Worm (Caenorhabditis elegans) whole organism, L4 larva: Measurements from ENCODE around the gene obr-1.

Source experiments
- D1046.2 ChIP-seq: fragments of 200-800 bp; sonication (Bioruptor generic); IDR thresholded peaks from 2 replicates; pipeline ENCODE4 v1.3.6; 2022; ENCODE audit warnings: missing genetic modification characterization, missing compliant biosample characterization
- F44E2.7 ChIP-seq: fragments of 200-800 bp; sonication (Bioruptor generic); IDR thresholded peaks from 2 replicates; pipeline ENCODE4 v2.1.2; 2022; ENCODE audit warnings: missing genetic modification characterization, missing compliant biosample characterization
- R02D3.7 ChIP-seq: fragments of 150-350 bp; sonication (generic microtip); optimal IDR thresholded peaks from 3 replicates; lab custom pipeline; 2014; ENCODE audit warnings: missing biosample characterization, missing genetic modification characterization
- T20F7.1 ChIP-seq: fragments of 200-800 bp; sonication (Bioruptor generic); optimal IDR thresholded peaks from 2 replicates; lab custom pipeline; 2018; ENCODE audit warnings: mild to moderate bottlenecking, missing genetic modification characterization, missing compliant biosample characterization
- Y75B8A.6 ChIP-seq: fragments of 200-800 bp; sonication (Bioruptor generic); IDR thresholded peaks from 2 replicates; pipeline ENCODE4 v1.3.6; 2022; ENCODE audit warnings: missing genetic modification reagents, missing genetic modification characterization, missing compliant biosample characterization
- ZK337.2 ChIP-seq: fragments of 200-800 bp; sonication (Bioruptor generic); IDR thresholded peaks from 2 replicates; pipeline ENCODE4 v1.3.6; 2022; ENCODE audit warnings: missing genetic modification reagents, missing genetic modification characterization, missing compliant biosample characterization
- aha-1 ChIP-seq: fragments of 150-350 bp; peaks from one replicate; lab custom pipeline; 2014; ENCODE audit warnings: missing biosample characterization, missing genetic modification characterization
- arid-1 ChIP-seq: fragments of 200-800 bp; sonication (Bioruptor generic); conservative IDR thresholded peaks from 2 replicates; pipeline ENCODE4 v1.3.6; 2022; ENCODE audit warnings: missing genetic modification reagents, missing genetic modification characterization, missing compliant biosample characterization
- attf-4 ChIP-seq: sonication (generic microtip); optimal IDR thresholded peaks from 3 replicates; lab custom pipeline; 2017; ENCODE audit warnings: missing biosample characterization, missing genetic modification characterization
- ceh-28 ChIP-seq: fragments of 150-350 bp; optimal IDR thresholded peaks from 2 replicates; lab custom pipeline; 2014; ENCODE audit warnings: missing biosample characterization, missing genetic modification reagents, missing genetic modification characterization
- ceh-44 ChIP-seq: fragments of 200-800 bp; sonication (Bioruptor generic); IDR thresholded peaks from 2 replicates; pipeline ENCODE4 v1.3.6; 2022; ENCODE audit warnings: missing genetic modification reagents, missing genetic modification characterization, missing compliant biosample characterization
- ceh-82 ChIP-seq: sonication (generic microtip); optimal IDR thresholded peaks from 2 replicates; lab custom pipeline; 2017; ENCODE audit warnings: missing biosample characterization, missing genetic modification characterization
- cey-2 ChIP-seq: sonication (generic microtip); optimal IDR thresholded peaks from 3 replicates; lab custom pipeline; 2017; ENCODE audit warnings: missing genetic modification characterization, mild to moderate bottlenecking, missing compliant biosample characterization, antibody characterized with exemption, borderline replicate concordance; ENCODE audit not compliant: insufficient read depth
- ctbp-1 ChIP-seq: fragments of 200-800 bp; sonication (Bioruptor generic); IDR thresholded peaks from 2 replicates; pipeline ENCODE4 v1.3.6; 2022; ENCODE audit warnings: missing genetic modification reagents, missing genetic modification characterization, missing compliant biosample characterization
- dmd-8 ChIP-seq: fragments of 200-800 bp; sonication (Bioruptor generic); IDR thresholded peaks from 2 replicates; pipeline ENCODE4 v1.3.6; 2022; ENCODE audit warnings: missing genetic modification characterization, missing compliant biosample characterization
- dmd-9 ChIP-seq: fragments of 200-800 bp; sonication (Bioruptor generic); IDR thresholded peaks from 2 replicates; pipeline ENCODE4 v1.3.6; 2022; ENCODE audit warnings: missing genetic modification reagents, missing genetic modification characterization, missing compliant biosample characterization
- dpl-1 ChIP-seq: fragments of 150-350 bp; optimal IDR thresholded peaks from 2 replicates; lab custom pipeline; 2014; ENCODE audit warnings: missing biosample characterization, missing genetic modification reagents, missing genetic modification characterization
- fkh-10 ChIP-seq: fragments of 150-350 bp; optimal IDR thresholded peaks from 2 replicates; lab custom pipeline; 2014; ENCODE audit warnings: missing biosample characterization, missing genetic modification reagents, missing genetic modification characterization
- hlh-30 ChIP-seq: sonication (generic microtip); optimal IDR thresholded peaks from 2 replicates; lab custom pipeline; 2017; ENCODE audit warnings: antibody characterized with exemption, mild to moderate bottlenecking, missing genetic modification characterization, missing compliant biosample characterization; ENCODE audit not compliant: insufficient read depth
- hmg-1.1 ChIP-seq: fragments of 200-800 bp; sonication (Bioruptor generic); IDR thresholded peaks from 2 replicates; pipeline ENCODE4 v1.3.6; 2022; ENCODE audit warnings: missing genetic modification reagents, missing genetic modification characterization, missing compliant biosample characterization
- lin-1 ChIP-seq: fragments of 200-800 bp; sonication (Bioruptor generic); IDR thresholded peaks from 2 replicates; pipeline ENCODE4 v1.3.6; 2022; ENCODE audit warnings: missing genetic modification reagents, missing genetic modification characterization, missing compliant biosample characterization
- lin-13 ChIP-seq: fragments of 150-350 bp; optimal IDR thresholded peaks from 2 replicates; lab custom pipeline; 2014; ENCODE audit warnings: missing biosample characterization, missing genetic modification reagents, missing genetic modification characterization
- lin-38 ChIP-seq: fragments of 200-800 bp; sonication (Bioruptor generic); IDR thresholded peaks from 2 replicates; pipeline ENCODE4 v1.3.6; 2022; ENCODE audit warnings: missing genetic modification reagents, missing genetic modification characterization, missing compliant biosample characterization
- lir-3 ChIP-seq: sonication (generic microtip); optimal IDR thresholded peaks from 2 replicates; lab custom pipeline; 2016; ENCODE audit warnings: mild to moderate bottlenecking, missing genetic modification characterization, missing compliant biosample characterization
- madf-5 ChIP-seq, 2 experiments: fragments of 200-800 bp; sonication (Bioruptor generic); IDR thresholded peaks; 2 replicates each; pipeline ENCODE4 v1.3.6; 2022; ENCODE audit warnings: missing compliant biosample characterization in 2 of 2, missing genetic modification characterization in 2 of 2
- madf-9 ChIP-seq: fragments of 200-800 bp; sonication (Bioruptor generic); conservative IDR thresholded peaks from 2 replicates; pipeline ENCODE4 v1.3.6; 2022; ENCODE audit warnings: missing genetic modification reagents, missing genetic modification characterization, missing compliant biosample characterization
- mxl-2 ChIP-seq: fragments of 200-800 bp; sonication (Bioruptor generic); conservative IDR thresholded peaks from 2 replicates; pipeline ENCODE4 v1.3.6; 2022; ENCODE audit warnings: missing genetic modification reagents, missing genetic modification characterization, missing compliant biosample characterization
- mxl-3 ChIP-seq: fragments of 200-800 bp; sonication (Bioruptor generic); optimal IDR thresholded peaks from 2 replicates; lab custom pipeline; 2018; ENCODE audit warnings: mild to moderate bottlenecking, missing genetic modification characterization, missing compliant biosample characterization
- nhr-11 ChIP-seq: fragments of 150-350 bp; optimal IDR thresholded peaks from 2 replicates; lab custom pipeline; 2014; ENCODE audit warnings: missing biosample characterization, missing genetic modification characterization
- nhr-237 ChIP-seq: sonication (generic microtip); optimal IDR thresholded peaks from 2 replicates; lab custom pipeline; 2017; ENCODE audit warnings: missing biosample characterization, missing genetic modification characterization
- nhr-25 ChIP-seq: sonication (generic microtip); optimal IDR thresholded peaks from 2 replicates; lab custom pipeline; 2017; ENCODE audit warnings: missing genetic modification characterization, mild to moderate bottlenecking, missing compliant biosample characterization, antibody characterized with exemption, moderate library complexity, borderline replicate concordance; ENCODE audit not compliant: insufficient read depth
- nhr-28 ChIP-seq: fragments of 150-350 bp; optimal IDR thresholded peaks from 2 replicates; lab custom pipeline; 2014; ENCODE audit warnings: missing biosample characterization, missing genetic modification characterization
- nhr-42 ChIP-seq: fragments of 200-800 bp; sonication (Bioruptor generic); IDR thresholded peaks from 2 replicates; pipeline ENCODE4 v1.3.6; 2022; ENCODE audit warnings: missing genetic modification characterization, missing compliant biosample characterization
- nhr-6 ChIP-seq: fragments of 150-350 bp; optimal IDR thresholded peaks from 2 replicates; lab custom pipeline; 2014; ENCODE audit warnings: missing biosample characterization, missing genetic modification characterization
- php-3 ChIP-seq: fragments of 200-800 bp; sonication (Bioruptor generic); IDR thresholded peaks from 2 replicates; pipeline ENCODE4 v1.3.6; 2022; ENCODE audit warnings: missing genetic modification reagents, missing genetic modification characterization, missing compliant biosample characterization
- pqm-1 ChIP-seq: sonication (generic microtip); optimal IDR thresholded peaks from 2 replicates; lab custom pipeline; 2017; ENCODE audit warnings: missing biosample characterization, missing genetic modification characterization
- tra-1 ChIP-seq: fragments of 200-800 bp; sonication (Bioruptor generic); IDR thresholded peaks from 2 replicates; pipeline ENCODE4 v1.3.6; 2022; ENCODE audit warnings: missing genetic modification reagents, missing genetic modification characterization, missing compliant biosample characterization
- unc-62 ChIP-seq, 3 experiments: fragments of 150-350 bp in 1 of 3; sonication (generic microtip); optimal IDR thresholded peaks in 2 of 3; peaks in 1 of 3; 1 replicate in 1 of 3; 2 replicates in 2 of 3; lab custom pipeline; 2014 to 2017; ENCODE audit warnings: missing biosample characterization in 3 of 3, missing genetic modification characterization in 3 of 3, missing genetic modification reagents in 3 of 3, missing genotype in 1 of 3

The obr-1 gene

DNA sequence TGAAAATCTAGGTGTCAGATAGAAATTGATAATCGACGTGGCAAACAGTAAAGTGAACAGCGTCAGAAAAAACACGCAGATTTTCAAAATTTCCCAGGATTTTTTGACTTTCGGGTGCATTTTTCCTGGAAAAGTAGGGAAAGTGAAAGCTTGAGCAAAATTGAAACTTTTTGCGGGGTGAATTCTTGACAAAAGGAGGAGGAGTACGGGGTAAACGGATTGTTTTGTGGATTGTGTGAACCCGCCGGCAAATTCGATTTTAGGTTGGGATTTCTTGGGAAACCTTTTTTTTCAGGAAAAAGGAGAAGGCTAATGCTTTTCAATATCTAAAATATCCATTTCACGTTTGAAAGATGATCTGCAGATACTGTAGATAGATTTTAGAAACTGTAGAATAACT, 36.0 kb downstream of the obr-1 start, which contains the start of gene Y47D3A.34:
Gene Y47D3A.34, minus strand, starts transcription at position 120 of the 400 bp plus-strand sequence.
- TF ChIP-seq fkh-10 (GFP tag; lab: Kevin White, UChicago), result peak; percentile 89
- no peak for TF ChIP-seq dmd-8

DNA sequence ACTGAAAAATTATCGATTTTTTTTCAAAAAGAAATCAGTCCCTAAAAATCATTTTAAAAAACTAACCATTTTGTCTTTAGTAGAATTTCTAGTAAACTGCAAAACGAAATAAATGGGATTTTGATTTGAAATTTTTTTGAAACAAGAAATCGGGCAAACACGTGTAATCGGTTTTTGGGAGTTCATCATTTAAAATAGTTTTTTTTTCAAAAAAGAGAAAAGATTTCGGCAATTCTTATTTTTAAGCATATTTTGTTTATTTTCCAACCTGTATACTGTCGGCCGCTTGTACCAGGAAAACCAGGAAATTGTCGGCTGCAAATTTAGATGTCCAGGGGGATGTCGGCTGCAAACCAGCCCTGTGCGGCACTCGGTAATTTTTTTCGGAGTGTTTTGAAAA, 38.7 kb downstream of the obr-1 start, which contains the start of gene elo-8:
Gene elo-8, minus strand, starts transcription at position 101 of the 400 bp plus-strand sequence.
- TF ChIP-seq unc-62 (GFP tag; optimal IDR thresholded peaks at IDR 0.05 in 1 of 2; lab: Kevin White, UChicago) (peak in 1 of 2 experiments; percentile 2), unc-62 (tag; optimal IDR thresholded peaks at IDR 0.05; lab: Kevin White, UChicago) (no peak), tra-1 (GFP tag; lab: Robert Waterston, UW) (no peak), F44E2.7 (no peak), hlh-30 (tag; lab: Kevin White, UChicago) (no peak), ceh-82 (tag; lab: Kevin White, UChicago) (no peak), pqm-1 (tag; lab: Kevin White, UChicago) (no peak)

DNA sequence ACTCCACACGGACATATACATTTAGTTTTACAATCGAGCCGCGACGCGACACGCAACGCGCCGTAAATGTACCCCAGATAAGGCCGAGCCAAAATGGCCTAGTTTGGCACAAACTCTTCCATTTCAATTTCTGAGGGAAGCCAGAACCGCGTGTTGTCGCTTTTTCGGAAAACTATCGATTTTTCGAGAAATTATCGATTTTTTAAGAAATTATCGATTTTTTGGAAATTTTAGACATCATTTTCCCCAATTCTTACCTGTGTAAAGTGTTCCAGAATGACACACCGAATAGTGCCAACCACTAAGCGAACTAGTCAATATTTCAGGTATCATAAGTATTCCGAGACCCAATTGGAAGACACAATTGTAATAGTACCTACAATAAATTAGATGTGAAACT, 39.3 kb downstream of the obr-1 start:
- TF ChIP-seq lir-3 (tag; lab: Kevin White, UChicago) (no peak), nhr-25 (tag; lab: Kevin White, UChicago) (no peak), madf-9 (GFP tag; lab: Robert Waterston, UW) (no peak), hlh-30 (tag; lab: Kevin White, UChicago) (no peak), nhr-6 (tag; lab: Kevin White, UChicago) (no peak), R02D3.7 (tag; lab: Kevin White, UChicago) (no peak), lin-13 (GFP tag; lab: Kevin White, UChicago) (no peak), ceh-28 (tag; lab: Kevin White, UChicago) (peak; percentile 69)

DNA sequence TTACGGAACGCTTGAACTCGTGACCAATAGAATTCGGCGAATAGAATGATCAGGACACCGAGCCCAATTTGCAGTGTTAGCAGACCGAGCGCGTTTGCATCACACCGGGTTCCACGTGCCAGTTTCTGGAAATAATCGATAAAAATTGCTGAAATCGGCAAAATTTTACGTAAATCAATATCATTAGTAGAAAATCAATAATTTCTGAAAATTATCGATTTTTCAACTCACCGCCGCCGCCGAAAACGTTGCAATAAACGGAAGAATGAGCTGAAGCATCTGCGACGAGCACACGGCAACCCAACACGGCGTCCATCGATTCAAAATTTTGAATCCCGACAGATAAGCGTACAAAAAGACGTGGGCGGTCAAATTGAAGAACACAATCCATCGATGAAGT, 40.1 kb downstream of the obr-1 start:
- TF ChIP-seq nhr-237 (tag; lab: Kevin White, UChicago), result no peak
- TF ChIP-seq Y75B8A.6 (GFP tag; lab: Robert Waterston, UW), result no peak
- TF ChIP-seq nhr-28, result no peak
- TF ChIP-seq lin-38 (GFP tag; lab: Robert Waterston, UW), result no peak
- no peak for TF ChIP-seq R02D3.7 (tag; lab: Kevin White, UChicago)
- no peak for TF ChIP-seq nhr-42 (GFP tag; lab: Robert Waterston, UW)
- no peak for TF ChIP-seq lir-3 (tag; lab: Kevin White, UChicago)
- no peak for TF ChIP-seq F44E2.7
- TF ChIP-seq D1046.2, result no peak
- TF ChIP-seq aha-1 (tag; lab: Kevin White, UChicago), result peak; percentile 45
- no peak for TF ChIP-seq lin-1 (GFP tag; lab: Robert Waterston, UW)
- TF ChIP-seq T20F7.1 (GFP tag; lab: Kevin White, UChicago), result no peak
- TF ChIP-seq ceh-28 (tag; lab: Kevin White, UChicago), result peak; percentile 78
- TF ChIP-seq attf-4 (tag; lab: Kevin White, UChicago), result no peak

DNA sequence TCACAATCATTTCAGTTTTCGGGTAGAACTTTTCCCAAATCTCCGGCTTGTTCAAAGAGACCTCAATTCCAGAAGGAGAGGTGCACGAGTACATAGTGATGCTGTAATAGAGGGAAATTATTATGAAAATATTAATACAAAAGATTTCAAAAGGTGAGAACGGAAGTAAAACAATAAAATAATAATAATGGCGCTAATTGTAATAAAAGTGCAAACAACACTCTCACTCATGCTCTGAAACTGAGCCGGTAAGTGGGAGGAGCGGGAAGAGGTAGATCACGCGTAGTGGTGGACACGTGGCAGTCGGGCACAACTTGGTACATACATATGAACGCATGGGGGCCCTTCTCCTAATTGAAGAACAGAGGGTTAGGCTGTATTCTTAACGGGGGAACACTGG, 43.7 kb downstream of the obr-1 start, which contains the start of gene tbx-37:
Gene tbx-37, minus strand, starts transcription at position 101 of the 400 bp plus-strand sequence.
- TF ChIP-seq nhr-11 (tag; lab: Kevin White, UChicago), result no peak
- TF ChIP-seq cey-2 (tag; lab: Kevin White, UChicago), result no peak
- TF ChIP-seq mxl-2 (GFP tag; lab: Robert Waterston, UW), result no peak
- TF ChIP-seq dmd-9 (GFP tag; lab: Robert Waterston, UW), result no peak
- no peak for TF ChIP-seq dpl-1 (GFP tag; lab: Kevin White, UChicago)
- TF ChIP-seq hmg-1.1, result no peak
- TF ChIP-seq ctbp-1, result no peak
- no peak for TF ChIP-seq ceh-82 (tag; lab: Kevin White, UChicago)
- no peak for TF ChIP-seq mxl-3 (GFP tag; lab: Kevin White, UChicago)
- no peak for TF ChIP-seq php-3 (GFP tag; lab: Robert Waterston, UW)
- no peak for TF ChIP-seq ceh-44
- no peak for TF ChIP-seq ZK337.2
- no peak for TF ChIP-seq nhr-28
- TF ChIP-seq madf-5 (GFP tag; IDR thresholded peaks at IDR 0.05; lab: Robert Waterston, UW), result no peak
- TF ChIP-seq arid-1, result no peak
